Fruit fly (Drosophila melanogaster): ENCODE results near the gene teq.

Gene teq

DNA sequence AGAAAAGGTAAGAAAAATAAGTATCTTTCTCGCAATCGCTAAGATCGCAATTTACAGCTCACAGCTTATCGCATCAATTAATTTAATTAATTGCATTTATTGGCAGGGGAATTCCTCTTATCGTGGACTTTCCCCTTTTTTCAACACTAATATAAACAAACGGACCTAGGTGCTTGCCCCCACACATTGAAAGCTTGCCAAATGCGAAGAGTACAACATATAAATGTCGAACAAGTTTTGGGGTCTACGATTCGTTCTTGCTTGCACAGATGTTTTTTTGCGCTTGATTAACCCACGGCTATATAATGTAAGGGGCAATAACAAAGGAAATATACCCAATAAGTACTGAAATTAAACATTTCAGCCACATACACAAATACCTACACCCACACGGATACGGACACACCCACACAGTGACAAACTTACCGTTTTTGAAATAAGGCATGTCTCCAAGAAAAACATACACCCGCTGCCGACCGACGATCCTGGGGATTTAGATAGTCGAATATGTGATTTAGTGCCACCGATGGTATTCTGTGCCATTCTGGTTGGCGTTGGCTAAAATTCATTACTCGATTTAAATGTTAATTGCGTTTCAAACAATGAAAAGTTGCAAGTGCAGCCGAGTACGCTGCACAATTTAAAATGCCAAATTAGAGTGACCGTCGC is 2.2 kb upstream of the teq start:
- TF ChIP-seq h (optimal IDR thresholded peaks at IDR 0.05): no peak
- TF ChIP-seq Myc (optimal IDR thresholded peaks at IDR 0.05): no peak
- TF ChIP-seq ttk (optimal IDR thresholded peaks at IDR 0.05): no peak

dm6 chr3L:9072731-9073385 is 1.6 kb upstream of the teq start, which contains the start of the genes CG4911 and CG4942:
Gene CG4911 (minus strand): TSS chr3L:9072731.
Gene CG4942 (plus strand): TSS chr3L:9073105.
- no peak for TF ChIP-seq h (optimal IDR thresholded peaks at IDR 0.05)
- TF ChIP-seq insv (optimal IDR thresholded peaks at IDR 0.05): no peak
- no peak for TF ChIP-seq psq (optimal IDR thresholded peaks at IDR 0.05)
- no peak for TF ChIP-seq ttk (optimal IDR thresholded peaks at IDR 0.05)
- no peak for TF ChIP-seq Myc (optimal IDR thresholded peaks at IDR 0.05)
- no peak for TF ChIP-seq Sin3A (optimal IDR thresholded peaks at IDR 0.05)

- no peak for TF ChIP-seq ttk (optimal IDR thresholded peaks at IDR 0.05)
- no peak for TF ChIP-seq insv (optimal IDR thresholded peaks at IDR 0.05)
- TF ChIP-seq Sin3A (optimal IDR thresholded peaks at IDR 0.05): no peak
- TF ChIP-seq h (optimal IDR thresholded peaks at IDR 0.05): no peak
These were observed 439 bp downstream of the teq start for dm6 chr3L:9074882-9075281.

- no peak for TF ChIP-seq ttk (optimal IDR thresholded peaks at IDR 0.05)
- TF ChIP-seq psq (optimal IDR thresholded peaks at IDR 0.05): no peak
- no peak for TF ChIP-seq Sin3A (optimal IDR thresholded peaks at IDR 0.05)
- no peak for TF ChIP-seq insv (optimal IDR thresholded peaks at IDR 0.05)
- no peak for TF ChIP-seq h (optimal IDR thresholded peaks at IDR 0.05)
- no peak for TF ChIP-seq Myc (optimal IDR thresholded peaks at IDR 0.05)
These were observed 18.1 kb downstream of the teq start, which contains the start of gene CG32032 for dm6 chr3L:9092356-9093103. Gene CG32032 (plus strand): TSS chr3L:9093053.

dm6 chr3L:9094980-9095425 is 20.6 kb downstream of the teq start:
- TF ChIP-seq Sin3A (optimal IDR thresholded peaks at IDR 0.05) (no peak), insv (optimal IDR thresholded peaks at IDR 0.05) (no peak), Myc (optimal IDR thresholded peaks at IDR 0.05) (no peak), psq (optimal IDR thresholded peaks at IDR 0.05) (no peak)

DNA sequence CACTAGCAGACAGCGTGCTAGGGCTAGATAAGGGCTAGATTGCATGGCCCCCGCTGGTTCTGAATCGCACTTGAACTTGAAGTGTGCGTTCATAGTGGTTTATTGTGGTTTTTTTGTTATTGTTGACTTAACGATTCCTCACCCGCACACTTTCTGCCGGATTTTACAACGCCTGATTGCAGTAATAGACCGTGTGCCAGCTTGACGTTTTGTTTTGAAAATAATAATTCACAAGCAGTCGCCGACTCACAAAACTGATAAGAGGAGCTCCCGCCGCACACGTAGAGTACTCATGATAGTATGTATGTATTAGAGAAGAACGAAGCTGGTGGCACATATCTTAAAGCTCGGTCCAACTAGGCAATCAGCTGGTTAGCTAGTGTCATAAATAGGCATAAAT is 21.3 kb downstream of the teq start:
- TF ChIP-seq insv (optimal IDR thresholded peaks at IDR 0.05) (no peak), Sin3A (optimal IDR thresholded peaks at IDR 0.05) (no peak), ttk (optimal IDR thresholded peaks at IDR 0.05) (no peak)

DNA sequence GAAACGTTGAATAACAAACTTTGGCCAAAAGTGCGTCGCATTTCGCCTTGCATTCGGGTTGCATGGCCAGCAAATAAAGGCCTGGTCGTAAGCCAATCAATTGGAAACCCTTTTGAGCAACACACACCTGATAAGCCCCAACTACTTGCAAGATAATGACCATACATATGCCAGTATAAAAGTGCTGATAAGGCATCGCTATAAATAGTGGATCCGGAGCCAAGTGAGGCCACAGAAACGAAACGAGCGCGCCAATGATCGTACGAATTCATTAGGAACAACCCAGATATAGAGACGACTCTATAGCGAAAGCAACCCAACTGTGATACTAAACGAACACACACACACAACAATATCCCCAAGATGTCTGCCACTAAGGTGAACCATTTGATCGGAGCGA is 22.2 kb downstream of the teq start, which contains the start of gene CG13315:
Gene CG13315 (plus strand): TSS at position 230 of the 400 bp plus-strand sequence.
- no peak for TF ChIP-seq insv (optimal IDR thresholded peaks at IDR 0.05)
- no peak for TF ChIP-seq Myc (optimal IDR thresholded peaks at IDR 0.05)
- no peak for TF ChIP-seq Sin3A (optimal IDR thresholded peaks at IDR 0.05)
- no peak for TF ChIP-seq ttk (optimal IDR thresholded peaks at IDR 0.05)
- no peak for TF ChIP-seq psq (optimal IDR thresholded peaks at IDR 0.05)
- no peak for TF ChIP-seq h (optimal IDR thresholded peaks at IDR 0.05)

DNA sequence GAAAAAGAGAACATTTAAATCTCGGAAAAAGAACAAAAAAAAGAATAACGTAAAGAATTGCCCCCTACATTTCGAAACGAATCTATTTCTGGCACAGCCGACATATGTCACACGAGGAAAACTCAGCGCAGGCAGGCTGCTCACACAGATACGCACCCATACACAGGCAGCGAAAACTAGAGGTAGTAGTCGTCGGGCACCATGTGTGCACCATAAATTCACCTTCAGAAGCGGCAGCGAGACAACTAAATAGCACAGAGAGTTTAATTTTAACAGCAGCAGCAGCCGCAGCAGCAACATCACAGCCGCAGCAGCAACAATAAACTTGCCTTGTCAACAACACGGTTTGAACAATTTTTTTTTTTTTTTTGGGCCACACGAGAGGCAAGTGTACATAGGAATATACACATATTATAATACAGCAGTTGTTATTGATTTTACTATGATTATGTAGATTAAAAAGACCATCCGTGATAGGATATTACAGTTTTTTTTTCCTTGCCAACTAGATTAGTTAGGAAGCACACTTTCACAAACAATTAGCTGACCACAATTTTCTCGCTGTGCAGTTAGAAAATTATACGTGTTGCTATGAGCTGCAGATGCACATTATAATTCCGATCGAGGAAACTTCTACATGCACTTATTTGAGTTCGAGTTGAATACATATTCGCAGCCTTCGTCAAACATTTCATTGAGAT is 39.3 kb downstream of the teq start:
- no peak for TF ChIP-seq Sin3A (optimal IDR thresholded peaks at IDR 0.05)
- no peak for TF ChIP-seq psq (optimal IDR thresholded peaks at IDR 0.05)
- TF ChIP-seq h (optimal IDR thresholded peaks at IDR 0.05): no peak
- TF ChIP-seq Myc (optimal IDR thresholded peaks at IDR 0.05): no peak
- no peak for TF ChIP-seq ttk (optimal IDR thresholded peaks at IDR 0.05)
- no peak for TF ChIP-seq insv (optimal IDR thresholded peaks at IDR 0.05)

- TF ChIP-seq Myc (optimal IDR thresholded peaks at IDR 0.05) (no peak), h (optimal IDR thresholded peaks at IDR 0.05) (no peak), Sin3A (optimal IDR thresholded peaks at IDR 0.05) (no peak), ttk (optimal IDR thresholded peaks at IDR 0.05) (no peak), insv (optimal IDR thresholded peaks at IDR 0.05) (no peak), psq (optimal IDR thresholded peaks at IDR 0.05) (no peak)
These were observed 40.0 kb downstream of the teq start for dm6 chr3L:9114404-9114803.

DNA sequence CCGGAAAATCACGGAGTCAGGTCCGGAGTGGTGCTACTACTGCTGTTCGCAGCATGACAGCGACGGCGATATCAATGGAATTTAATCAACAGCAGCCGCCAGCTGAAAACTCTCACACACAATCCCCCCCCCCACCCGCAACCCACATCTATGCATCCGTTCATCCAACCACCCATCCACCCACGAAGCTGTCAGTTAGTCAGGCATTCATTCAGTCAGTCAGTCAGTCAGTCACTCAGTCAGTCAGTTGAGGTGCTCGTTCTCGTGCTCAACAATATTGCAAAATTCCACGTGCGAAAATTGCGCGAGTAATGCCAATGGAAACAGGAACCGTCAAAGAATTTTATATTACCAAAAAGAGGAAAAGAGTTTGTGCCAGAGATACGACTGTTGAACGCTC is 41.2 kb downstream of the teq start:
- no peak for TF ChIP-seq psq (optimal IDR thresholded peaks at IDR 0.05)
- no peak for TF ChIP-seq Myc (optimal IDR thresholded peaks at IDR 0.05)
- TF ChIP-seq ttk (optimal IDR thresholded peaks at IDR 0.05): no peak
- TF ChIP-seq Sin3A (optimal IDR thresholded peaks at IDR 0.05): no peak
- no peak for TF ChIP-seq h (optimal IDR thresholded peaks at IDR 0.05)
- no peak for TF ChIP-seq insv (optimal IDR thresholded peaks at IDR 0.05)

dm6 chr3L:9119564-9119963 is 45.1 kb downstream of the teq start:
- TF ChIP-seq ttk (optimal IDR thresholded peaks at IDR 0.05): no peak
- no peak for TF ChIP-seq h (optimal IDR thresholded peaks at IDR 0.05)
- TF ChIP-seq insv (optimal IDR thresholded peaks at IDR 0.05): no peak
- TF ChIP-seq psq (optimal IDR thresholded peaks at IDR 0.05): no peak
- no peak for TF ChIP-seq Sin3A (optimal IDR thresholded peaks at IDR 0.05)
- TF ChIP-seq Myc (optimal IDR thresholded peaks at IDR 0.05): no peak

dm6 chr3L:9121289-9121688 is 46.8 kb downstream of the teq start:
- TF ChIP-seq Myc (optimal IDR thresholded peaks at IDR 0.05): no peak
- TF ChIP-seq psq (optimal IDR thresholded peaks at IDR 0.05): no peak
- no peak for TF ChIP-seq ttk (optimal IDR thresholded peaks at IDR 0.05)
- no peak for TF ChIP-seq h (optimal IDR thresholded peaks at IDR 0.05)
- TF ChIP-seq Sin3A (optimal IDR thresholded peaks at IDR 0.05): no peak
- TF ChIP-seq insv (optimal IDR thresholded peaks at IDR 0.05): no peak

Measured in Kc167 (cell line).